Worm (Caenorhabditis elegans) whole organism, mixed stage, embryonic: ENCODE data around the gene hacl-1.

Experiments used
- M03D4.4 ChIP-seq: sonication (generic microtip); optimal IDR thresholded peaks from 2 replicates; lab custom pipeline; 2017; ENCODE audit warnings: mild to moderate bottlenecking, missing genetic modification characterization, missing compliant biosample characterization
- blmp-1 ChIP-seq: fragments of 150-350 bp; optimal IDR thresholded peaks from 2 replicates; lab custom pipeline; 2014; ENCODE audit warnings: missing biosample characterization, missing genetic modification characterization
- ceh-39 ChIP-seq: fragments of 150-350 bp; optimal IDR thresholded peaks from 2 replicates; lab custom pipeline; 2014; ENCODE audit warnings: missing biosample characterization, missing genetic modification characterization
- ceh-43 ChIP-seq: fragments of 200-800 bp; sonication (Bioruptor generic); optimal IDR thresholded peaks from 2 replicates; lab custom pipeline; 2018; ENCODE audit warnings: mild to moderate bottlenecking, missing genetic modification characterization, moderate library complexity, missing compliant biosample characterization
- ceh-83 ChIP-seq: fragments of 200-800 bp; sonication (Bioruptor generic); optimal IDR thresholded peaks from 2 replicates; lab custom pipeline; 2018; ENCODE audit warnings: mild to moderate bottlenecking, missing genetic modification characterization, missing compliant biosample characterization
- ces-1 ChIP-seq: fragments of 150-350 bp; optimal IDR thresholded peaks from 2 replicates; lab custom pipeline; 2014; ENCODE audit warnings: missing biosample characterization, missing genetic modification reagents, missing genetic modification characterization
- cnd-1 ChIP-seq: fragments of 200-800 bp; sonication (Bioruptor generic); optimal IDR thresholded peaks from 2 replicates; lab custom pipeline; 2018; ENCODE audit warnings: mild to moderate bottlenecking, missing genetic modification characterization, missing compliant biosample characterization
- drap-1 ChIP-seq: fragments of 200-800 bp; sonication (Bioruptor generic); optimal IDR thresholded peaks from 3 replicates; lab custom pipeline; 2018; ENCODE audit warnings: mild to moderate bottlenecking, missing genetic modification characterization, missing compliant biosample characterization
- elt-1 ChIP-seq: sonication (generic microtip); optimal IDR thresholded peaks from 2 replicates; lab custom pipeline; 2017; ENCODE audit warnings: missing genetic modification characterization, mild to moderate bottlenecking, missing compliant biosample characterization, antibody characterized with exemption, moderate library complexity, borderline replicate concordance; ENCODE audit not compliant: insufficient read depth
- elt-3 ChIP-seq: fragments of 150-350 bp; optimal IDR thresholded peaks from 2 replicates; lab custom pipeline; 2014; ENCODE audit warnings: missing biosample characterization, missing genetic modification characterization
- flh-1 ChIP-seq: fragments of 200-800 bp; sonication (Bioruptor generic); optimal IDR thresholded peaks from 2 replicates; lab custom pipeline; 2018; ENCODE audit warnings: mild to moderate bottlenecking, missing genetic modification characterization, moderate library complexity, missing compliant biosample characterization
- ham-2 ChIP-seq: fragments of 200-800 bp; sonication (Bioruptor generic); optimal IDR thresholded peaks from 2 replicates; lab custom pipeline; 2018; ENCODE audit warnings: mild to moderate bottlenecking, missing genetic modification characterization, missing compliant biosample characterization
- hlh-1 ChIP-seq: fragments of 150-350 bp; optimal IDR thresholded peaks from 2 replicates; lab custom pipeline; 2014; ENCODE audit warnings: missing biosample characterization, missing genetic modification reagents, missing genetic modification characterization
- lin-13 ChIP-seq: fragments of 150-350 bp; optimal IDR thresholded peaks from 2 replicates; lab custom pipeline; 2014; ENCODE audit warnings: missing biosample characterization, missing genetic modification characterization
- lin-32 ChIP-seq: fragments of 200-800 bp; sonication (Bioruptor generic); optimal IDR thresholded peaks from 2 replicates; lab custom pipeline; 2018; ENCODE audit warnings: mild to moderate bottlenecking, missing genetic modification characterization, missing compliant biosample characterization
- lsy-2 ChIP-seq: fragments of 150-350 bp; optimal IDR thresholded peaks from 2 replicates; lab custom pipeline; 2014; ENCODE audit warnings: missing biosample characterization, missing genetic modification characterization
- mab-5 ChIP-seq: fragments of 150-350 bp; optimal IDR thresholded peaks from 2 replicates; lab custom pipeline; 2014; ENCODE audit warnings: missing biosample characterization, missing genetic modification characterization
- mep-1 ChIP-seq: fragments of 150-350 bp; optimal IDR thresholded peaks from 2 replicates; lab custom pipeline; 2017; ENCODE audit warnings: missing biosample characterization, missing genetic modification reagents, missing genetic modification characterization, inconsistent platforms
- mls-2 ChIP-seq: sonication (generic microtip); optimal IDR thresholded peaks from 2 replicates; lab custom pipeline; 2016; ENCODE audit warnings: mild to moderate bottlenecking, missing genetic modification characterization, moderate library complexity, missing compliant biosample characterization
- nhr-12 ChIP-seq: fragments of 150-350 bp; optimal IDR thresholded peaks from 2 replicates; lab custom pipeline; 2014; ENCODE audit warnings: missing biosample characterization, missing genetic modification characterization
- nhr-2 ChIP-seq: fragments of 150-350 bp; optimal IDR thresholded peaks from 2 replicates; lab custom pipeline; 2014; ENCODE audit warnings: missing biosample characterization, missing genetic modification characterization
- nhr-237 ChIP-seq: fragments of 150-350 bp; optimal IDR thresholded peaks from 2 replicates; lab custom pipeline; 2014; ENCODE audit warnings: missing biosample characterization, missing genetic modification characterization
- nhr-28 ChIP-seq: fragments of 150-350 bp; optimal IDR thresholded peaks from 2 replicates; lab custom pipeline; 2014; ENCODE audit warnings: missing biosample characterization, missing genetic modification characterization
- pha-4 ChIP-seq: fragments of 150-350 bp; optimal IDR thresholded peaks from 2 replicates; lab custom pipeline; 2018; ENCODE audit warnings: missing biosample characterization, missing genetic modification reagents, missing genetic modification characterization
- sem-2 ChIP-seq: fragments of 200-800 bp; sonication (Bioruptor generic); optimal IDR thresholded peaks from 2 replicates; lab custom pipeline; 2018; ENCODE audit warnings: mild to moderate bottlenecking, missing genetic modification characterization, missing compliant biosample characterization
- snpc-4 ChIP-seq: fragments of 150-350 bp; optimal IDR thresholded peaks from 2 replicates; lab custom pipeline; 2014; ENCODE audit warnings: missing biosample characterization, missing genetic modification characterization
- tbx-8 ChIP-seq: fragments of 200-800 bp; sonication (Bioruptor generic); optimal IDR thresholded peaks from 2 replicates; lab custom pipeline; 2018; ENCODE audit warnings: mild to moderate bottlenecking, missing genetic modification characterization, moderate library complexity, missing compliant biosample characterization
- unc-120 ChIP-seq: sonication (generic microtip); optimal IDR thresholded peaks from 2 replicates; lab custom pipeline; 2017; ENCODE audit warnings: missing genetic modification characterization, missing compliant biosample characterization; ENCODE audit not compliant: poor library complexity, severe bottlenecking
- unc-62 ChIP-seq: fragments of 150-350 bp; optimal IDR thresholded peaks from 2 replicates; lab custom pipeline; 2014; ENCODE audit warnings: missing biosample characterization, missing genetic modification reagents, missing genetic modification characterization
- zip-8 ChIP-seq: fragments of 150-350 bp; optimal IDR thresholded peaks from 2 replicates; lab custom pipeline; 2014; ENCODE audit warnings: missing biosample characterization, missing genetic modification characterization
- ztf-11 ChIP-seq: fragments of 150-350 bp; optimal IDR thresholded peaks from 2 replicates; lab custom pipeline; 2014; ENCODE audit warnings: missing biosample characterization, missing genetic modification characterization

hacl-1 gene

DNA sequence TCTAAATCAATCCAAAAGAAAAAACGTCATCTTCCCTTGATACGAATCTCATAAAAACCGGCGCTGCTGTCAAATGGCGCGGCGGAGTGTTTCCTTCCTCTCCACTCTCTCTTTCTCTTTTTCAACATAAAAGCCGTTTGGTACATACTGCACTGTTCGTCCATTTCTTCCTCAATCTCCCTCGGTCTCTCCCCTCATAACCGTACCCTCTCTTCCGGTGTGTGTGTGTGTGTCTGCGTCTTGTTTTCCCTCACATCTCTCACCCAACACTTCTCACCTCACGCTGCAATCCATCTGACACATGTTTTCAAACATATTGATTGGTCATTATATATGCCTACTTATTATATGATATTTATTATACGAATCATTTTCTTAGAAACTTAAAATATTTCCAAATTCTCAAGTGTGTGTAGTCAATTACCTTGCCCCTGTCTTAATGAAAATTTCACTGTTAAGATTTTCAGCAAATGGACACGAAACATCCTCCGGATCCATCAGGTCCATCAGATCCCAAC is 28.3 kb downstream of the hacl-1 start, which contains the start of the genes aars-1 and rga-1:
TSS of gene aars-1 (minus strand) at position 71 of the 518 bp plus-strand sequence.
TSS of gene rga-1 (plus strand) at position 468 of the 518 bp plus-strand sequence.
- TF ChIP-seq lin-32 (GFP tag; lab: Kevin White, UChicago) (no peak), unc-120 (no peak), nhr-2 (tag; lab: Kevin White, UChicago) (no peak), tbx-8 (GFP tag; lab: Kevin White, UChicago) (no peak), pha-4 (tag; lab: Kevin White, UChicago) (peak; percentile 38), snpc-4 (no peak), lin-13 (tag; lab: Kevin White, UChicago) (no peak), flh-1 (GFP tag; lab: Kevin White, UChicago) (no peak), cnd-1 (tag; lab: Kevin White, UChicago) (no peak), ceh-39 (tag; lab: Kevin White, UChicago) (no peak), lsy-2 (peak; percentile 52), mep-1 (tag; lab: Kevin White, UChicago) (no peak), mls-2 (tag; lab: Kevin White, UChicago) (no peak), ham-2 (GFP tag; lab: Kevin White, UChicago) (peak; percentile 41), hlh-1 (no peak), zip-8 (tag; lab: Kevin White, UChicago) (no peak), unc-62 (GFP tag; lab: Kevin White, UChicago) (peak; percentile 20), nhr-28 (tag; lab: Kevin White, UChicago) (no peak), blmp-1 (tag; lab: Kevin White, UChicago) (peak; percentile 43), drap-1 (GFP tag; lab: Kevin White, UChicago) (no peak), ces-1 (GFP tag; lab: Kevin White, UChicago) (peak; percentile 11), nhr-12 (tag; lab: Kevin White, UChicago) (no peak)
- TF ChIP-seq, all 35 proteins: peak for 6

DNA sequence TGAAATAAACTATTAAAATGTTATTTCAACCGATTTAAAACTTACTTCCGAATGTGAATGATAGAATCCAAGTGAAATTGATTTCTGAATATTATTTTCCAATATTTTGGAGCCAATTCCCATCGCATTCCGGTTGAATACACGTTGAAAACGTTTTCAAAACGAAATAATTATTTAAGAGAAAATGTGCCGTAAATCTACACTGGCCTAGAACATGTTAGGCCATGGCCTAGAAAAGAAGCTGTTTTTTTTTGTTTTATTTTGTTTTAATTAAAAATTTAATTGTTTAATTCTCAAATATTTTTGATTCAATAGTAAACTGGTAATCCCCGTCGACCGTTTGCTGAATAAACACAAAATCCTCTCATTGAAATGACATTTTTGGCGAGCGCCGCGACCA is 28.9 kb downstream of the hacl-1 start:
- TF ChIP-seq nhr-12 (tag; lab: Kevin White, UChicago) (no peak), ham-2 (GFP tag; lab: Kevin White, UChicago) (no peak), ztf-11 (tag; lab: Kevin White, UChicago) (no peak), ces-1 (GFP tag; lab: Kevin White, UChicago) (peak; percentile 29), nhr-2 (tag; lab: Kevin White, UChicago) (no peak), sem-2 (GFP tag; lab: Kevin White, UChicago) (no peak)

ce11 chrII:11459883-11460282 is 32.9 kb downstream of the hacl-1 start:
- no peak for TF ChIP-seq nhr-28 (tag; lab: Kevin White, UChicago)
- no peak for TF ChIP-seq mab-5
- TF ChIP-seq ceh-39 (tag; lab: Kevin White, UChicago): no peak
- TF ChIP-seq mep-1 (tag; lab: Kevin White, UChicago): no peak
- no peak for TF ChIP-seq M03D4.4 (tag; lab: Kevin White, UChicago)
- TF ChIP-seq lin-32 (GFP tag; lab: Kevin White, UChicago): no peak
- TF ChIP-seq flh-1 (GFP tag; lab: Kevin White, UChicago): no peak
- no peak for TF ChIP-seq ztf-11 (tag; lab: Kevin White, UChicago)
- no peak for TF ChIP-seq lsy-2
- no peak for TF ChIP-seq nhr-12 (tag; lab: Kevin White, UChicago)
- no peak for TF ChIP-seq nhr-237 (tag; lab: Kevin White, UChicago)
- no peak for TF ChIP-seq unc-62 (GFP tag; lab: Kevin White, UChicago)
- no peak for TF ChIP-seq ces-1 (GFP tag; lab: Kevin White, UChicago)
- TF ChIP-seq sem-2 (GFP tag; lab: Kevin White, UChicago): no peak

DNA sequence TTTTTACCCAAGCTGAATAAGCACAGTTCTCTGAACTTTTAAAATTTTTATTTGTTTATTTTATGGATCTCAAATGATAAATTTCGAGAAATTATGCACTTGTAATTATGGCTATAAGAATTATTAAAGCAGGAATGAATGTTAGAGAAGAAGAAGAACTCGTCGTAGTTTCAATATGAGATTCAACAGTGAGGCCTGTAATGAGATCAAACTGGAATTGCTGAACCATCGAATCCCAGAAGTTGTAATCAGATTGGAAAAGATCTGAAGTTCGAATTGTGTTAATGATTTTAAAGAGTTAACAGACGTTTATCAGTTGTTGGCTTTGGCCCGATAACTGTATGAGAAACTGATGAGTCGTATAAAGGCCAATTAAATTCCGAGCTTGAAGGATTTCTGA is 37.0 kb downstream of the hacl-1 start:
- no peak for TF ChIP-seq M03D4.4 (tag; lab: Kevin White, UChicago)
- no peak for TF ChIP-seq elt-3 (tag; lab: Kevin White, UChicago)
- no peak for TF ChIP-seq mep-1 (tag; lab: Kevin White, UChicago)
- TF ChIP-seq sem-2 (GFP tag; lab: Kevin White, UChicago): no peak
- no peak for TF ChIP-seq snpc-4
- TF ChIP-seq tbx-8 (GFP tag; lab: Kevin White, UChicago): no peak
- TF ChIP-seq hlh-1: no peak
- TF ChIP-seq elt-1 (tag; lab: Kevin White, UChicago): no peak
- TF ChIP-seq nhr-2 (tag; lab: Kevin White, UChicago): no peak
- no peak for TF ChIP-seq ceh-43 (GFP tag; lab: Kevin White, UChicago)
- TF ChIP-seq drap-1 (GFP tag; lab: Kevin White, UChicago): no peak
- no peak for TF ChIP-seq ceh-83 (GFP tag; lab: Kevin White, UChicago)
- no peak for TF ChIP-seq lsy-2
- TF ChIP-seq unc-62 (GFP tag; lab: Kevin White, UChicago): no peak
- no peak for TF ChIP-seq lin-32 (GFP tag; lab: Kevin White, UChicago)
